Fruit fly (Drosophila melanogaster) S2 (cell line): ENCODE data around the gene twe.

Experiments
- CG8478 ChIP-seq: fragments of >200 bp; optimal IDR thresholded peaks from 2 replicates; lab custom pipeline; 2018
- CTCF ChIP-seq, 2 experiments: fragments of >200 bp; optimal IDR thresholded peaks; 2 replicates each; lab custom pipeline; 2018

Gene twe

DNA sequence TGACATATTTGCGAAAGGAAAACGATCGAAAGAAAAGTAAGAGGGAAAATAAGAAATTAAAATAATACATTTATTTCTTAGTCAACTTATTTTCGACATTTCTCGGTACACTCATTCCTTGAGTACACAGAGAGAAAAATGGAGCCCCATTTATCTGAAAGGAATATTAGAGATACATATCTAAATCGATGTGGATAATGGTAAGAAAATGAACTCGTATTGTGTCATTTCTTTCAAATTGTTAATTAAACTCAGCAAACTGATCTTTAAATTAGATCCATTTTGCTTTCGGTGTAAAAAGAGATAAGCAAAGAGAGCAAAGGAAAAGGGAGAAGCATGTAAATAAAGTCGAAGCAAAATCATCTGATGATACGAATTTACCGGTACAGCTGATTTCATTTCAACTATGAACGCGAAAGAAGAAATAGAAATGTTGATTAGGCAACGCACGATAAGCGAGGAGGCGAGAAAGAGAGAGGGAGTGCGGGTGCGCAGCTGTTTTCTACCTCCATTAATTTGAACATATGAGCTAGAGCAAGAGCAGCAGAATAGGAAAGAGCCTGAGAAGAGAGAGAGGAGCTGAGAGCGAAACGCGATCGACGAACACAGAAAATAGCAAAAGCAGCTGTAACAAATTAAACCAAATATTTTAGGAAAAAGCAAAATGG, 24.1 kb upstream of the twe start:
- TF ChIP-seq CTCF (optimal IDR thresholded peaks at IDR 0.05; lab: Kevin White, UChicago), result no peak
- no peak for TF ChIP-seq CG8478 (lab: Kevin White, UChicago)

DNA sequence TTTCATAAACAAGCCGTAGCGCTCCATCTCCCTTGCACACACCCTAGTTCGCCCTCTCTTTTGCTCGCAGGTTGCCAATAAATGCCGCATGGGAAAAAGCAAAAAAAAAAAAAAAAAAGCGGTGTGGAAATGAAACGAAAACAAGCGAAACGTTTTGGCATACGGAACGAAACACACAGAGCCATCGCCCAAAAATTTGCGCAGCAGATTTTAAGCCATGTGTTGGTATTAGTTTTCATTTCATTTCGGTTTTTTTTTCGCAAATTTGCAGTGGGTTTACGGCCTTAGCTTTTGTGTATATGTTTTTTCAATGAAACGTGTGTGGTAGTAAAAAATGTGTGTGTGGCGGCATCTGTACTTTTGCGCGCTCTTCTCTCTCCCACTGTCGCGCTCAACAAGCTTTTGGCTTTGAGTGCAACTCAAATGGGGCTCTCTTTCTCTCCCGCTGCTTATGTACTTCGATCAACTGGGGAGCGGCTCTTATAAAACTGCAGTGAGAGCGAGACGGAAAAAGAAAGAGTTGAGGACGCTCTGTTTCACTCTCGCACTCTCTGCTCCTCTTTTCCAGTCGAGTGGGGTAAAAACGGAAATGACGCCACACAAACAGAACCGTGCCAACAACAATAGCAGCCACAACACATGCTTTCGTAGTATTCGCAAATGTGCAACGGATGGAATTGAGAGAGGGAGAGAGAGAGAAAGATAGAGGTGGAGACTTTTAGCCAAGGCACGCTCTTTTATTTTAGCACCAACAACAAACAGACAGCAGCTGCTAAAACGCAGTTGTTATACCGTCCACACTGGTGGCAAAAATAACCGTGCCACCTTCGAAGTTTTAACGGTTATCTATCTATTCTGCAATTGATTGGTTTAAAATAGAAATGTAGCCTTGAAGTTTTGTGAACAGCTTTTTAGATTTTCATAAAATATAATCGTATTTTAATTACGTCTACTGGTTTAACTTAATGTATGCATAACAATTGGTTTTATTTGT, 22.9 kb upstream of the twe start:
- TF ChIP-seq CG8478 (lab: Kevin White, UChicago) (no peak), CTCF (optimal IDR thresholded peaks at IDR 0.05; lab: Kevin White, UChicago) (peak in 1 of 2 experiments; percentile 6)

DNA sequence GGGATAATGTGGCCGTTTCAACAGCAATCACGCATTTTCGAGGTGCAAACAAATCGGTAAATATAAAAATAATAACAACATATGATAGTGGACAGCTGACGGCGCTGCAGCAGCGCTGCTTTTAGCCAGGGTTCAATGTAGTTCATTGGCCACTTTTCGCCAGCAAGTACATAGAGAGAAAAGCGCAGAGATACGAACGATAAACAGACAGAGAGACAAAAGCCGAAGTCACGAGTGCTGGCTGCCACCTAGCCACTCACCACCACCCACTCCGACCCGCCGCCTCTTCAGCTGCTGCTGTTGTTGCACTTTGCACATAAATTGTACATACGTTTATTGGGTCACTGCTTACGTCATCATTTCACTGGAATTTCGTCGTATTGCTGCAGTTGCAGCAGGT, 21.2 kb upstream of the twe start:
- TF ChIP-seq CG8478 (lab: Kevin White, UChicago) (no peak), CTCF (optimal IDR thresholded peaks at IDR 0.05; lab: Kevin White, UChicago) (no peak)

DNA sequence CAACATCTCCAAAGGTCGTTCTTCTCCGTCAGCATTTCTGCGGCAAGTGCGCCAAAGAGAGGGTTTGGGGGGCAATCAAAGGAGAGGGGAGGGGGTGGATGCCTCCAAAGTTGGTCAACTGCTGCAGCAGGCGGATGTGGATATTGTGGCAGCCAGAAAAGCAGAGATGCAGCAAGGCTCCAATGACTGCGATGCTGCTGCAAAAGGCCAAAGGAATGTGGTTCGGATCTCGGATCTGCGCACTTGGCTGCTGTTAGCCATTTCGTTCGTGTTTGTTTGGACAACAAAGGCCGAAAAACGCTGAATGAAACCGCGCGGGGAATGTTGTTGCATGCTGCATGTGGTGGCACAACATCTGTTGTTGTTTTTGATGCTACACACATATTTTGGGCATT, 20.4 kb upstream of the twe start:
- TF ChIP-seq CG8478 (lab: Kevin White, UChicago), result no peak
- no peak for TF ChIP-seq CTCF (optimal IDR thresholded peaks at IDR 0.05; lab: Kevin White, UChicago)

DNA sequence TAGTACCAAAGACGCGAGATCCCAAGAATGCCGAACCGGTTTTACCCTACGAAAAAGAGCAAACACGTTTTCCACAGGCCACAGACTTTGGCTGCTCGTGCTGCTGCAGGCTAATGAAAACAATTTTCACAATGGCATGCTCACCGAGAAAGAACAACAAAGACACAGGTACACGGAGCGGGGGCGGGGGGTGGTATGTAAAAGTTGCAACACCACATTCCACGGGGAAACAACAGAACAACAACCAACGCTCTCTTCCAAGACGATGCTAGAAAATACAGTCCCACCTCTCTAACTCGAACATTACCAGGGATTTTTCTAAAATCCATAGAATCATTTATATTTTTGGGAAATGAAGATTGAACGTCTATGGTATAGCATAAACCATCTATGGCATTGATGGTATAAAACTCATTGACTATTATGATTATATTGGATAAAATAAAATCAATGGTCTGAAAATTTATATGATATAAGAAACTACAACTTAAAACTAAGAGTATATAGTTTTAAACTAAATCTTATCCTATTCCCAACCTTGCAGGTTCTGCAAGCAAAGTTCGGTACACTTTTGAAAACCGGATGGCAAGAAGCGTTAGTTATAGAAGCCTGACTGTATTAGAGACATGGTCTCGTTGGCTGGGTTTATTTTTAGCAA, 19.9 kb upstream of the twe start:
- TF ChIP-seq CTCF (optimal IDR thresholded peaks at IDR 0.05; lab: Kevin White, UChicago) (no peak), CG8478 (lab: Kevin White, UChicago) (no peak)

DNA sequence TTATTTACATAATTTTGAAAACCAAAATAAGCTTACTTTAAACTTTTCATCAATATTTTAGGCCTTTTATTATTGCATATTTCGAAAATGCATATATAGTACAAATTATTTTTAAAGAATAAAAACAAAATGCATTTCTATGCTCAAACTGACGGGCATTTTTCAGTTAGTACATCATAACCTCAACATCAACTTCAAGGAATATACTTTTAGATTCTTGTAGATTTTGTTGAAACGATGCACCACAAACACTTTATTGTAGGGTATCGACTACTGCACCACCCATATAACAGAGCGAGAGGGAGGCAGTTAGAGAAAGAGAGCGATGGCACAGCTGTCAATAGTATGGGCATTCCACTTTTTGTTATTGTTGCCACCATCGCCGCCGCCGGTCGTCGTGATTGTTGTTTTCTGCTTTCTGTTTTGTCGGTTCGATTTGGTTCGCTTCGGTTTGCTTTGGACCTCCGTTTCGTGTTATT, 18.1 kb upstream of the twe start:
- TF ChIP-seq CTCF (optimal IDR thresholded peaks at IDR 0.05; lab: Kevin White, UChicago), result no peak
- no peak for TF ChIP-seq CG8478 (lab: Kevin White, UChicago)

DNA sequence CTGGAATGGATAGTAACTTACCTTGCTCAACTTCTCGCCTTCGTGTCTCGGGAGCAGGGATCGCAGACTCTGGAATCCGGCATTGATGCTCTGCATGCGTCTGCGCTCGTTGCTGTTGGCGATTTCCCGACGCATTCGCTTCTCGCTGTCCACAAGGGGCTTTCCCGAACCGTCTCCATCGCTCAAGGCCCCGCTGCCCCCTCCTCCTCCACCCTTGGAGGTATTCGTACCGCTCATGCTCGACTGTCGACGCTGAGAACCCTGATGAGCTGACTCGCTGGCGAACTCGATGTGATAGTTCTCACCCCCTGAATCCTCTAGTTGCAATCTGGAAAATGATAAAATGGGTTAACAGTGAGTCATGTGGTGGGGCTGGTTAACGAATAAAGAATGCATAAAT, 17.2 kb upstream of the twe start:
- TF ChIP-seq CTCF (optimal IDR thresholded peaks at IDR 0.05; lab: Kevin White, UChicago) (no peak), CG8478 (lab: Kevin White, UChicago) (no peak)

DNA sequence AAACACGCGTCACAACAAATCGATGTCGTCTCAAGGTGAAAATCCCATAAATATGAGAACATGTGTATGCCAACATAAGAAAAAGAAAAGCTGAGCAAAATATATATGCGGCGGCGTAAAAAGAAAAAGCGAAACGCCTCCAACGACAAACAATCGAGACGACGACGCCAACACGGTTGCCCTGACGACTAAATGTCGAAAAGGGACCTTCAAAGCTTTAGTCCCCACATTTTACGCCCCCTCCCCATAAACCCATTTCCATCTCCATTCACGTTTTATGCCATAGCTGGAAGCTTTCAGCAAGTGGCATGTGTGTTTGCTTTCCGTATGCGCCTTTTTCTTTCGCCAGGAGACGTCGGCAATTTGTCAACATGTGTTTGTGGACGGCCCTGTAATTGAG, 16.2 kb upstream of the twe start:
- TF ChIP-seq CTCF (optimal IDR thresholded peaks at IDR 0.05; lab: Kevin White, UChicago) (no peak), CG8478 (lab: Kevin White, UChicago) (no peak)

DNA sequence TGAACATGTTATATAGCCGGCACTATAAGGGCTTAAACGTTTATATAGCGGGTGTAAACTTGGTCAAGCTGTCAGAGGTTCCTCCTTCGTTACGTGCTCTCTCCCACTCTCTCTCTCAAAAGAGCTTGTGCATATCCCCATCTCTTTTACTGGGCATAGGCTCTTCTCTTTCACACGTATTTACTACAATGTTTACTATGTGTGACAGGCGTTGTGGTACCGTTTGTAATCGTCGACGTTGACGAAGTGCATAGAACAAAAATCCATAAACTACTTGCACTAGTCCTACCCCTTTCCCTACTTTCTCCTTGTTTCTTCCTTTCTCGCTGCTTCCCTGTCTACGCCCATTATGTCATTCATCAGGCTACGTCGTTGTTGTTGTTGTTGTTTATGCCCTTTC, 15.1 kb upstream of the twe start:
- TF ChIP-seq CG8478 (lab: Kevin White, UChicago) (no peak), CTCF (optimal IDR thresholded peaks at IDR 0.05; lab: Kevin White, UChicago) (no peak)

DNA sequence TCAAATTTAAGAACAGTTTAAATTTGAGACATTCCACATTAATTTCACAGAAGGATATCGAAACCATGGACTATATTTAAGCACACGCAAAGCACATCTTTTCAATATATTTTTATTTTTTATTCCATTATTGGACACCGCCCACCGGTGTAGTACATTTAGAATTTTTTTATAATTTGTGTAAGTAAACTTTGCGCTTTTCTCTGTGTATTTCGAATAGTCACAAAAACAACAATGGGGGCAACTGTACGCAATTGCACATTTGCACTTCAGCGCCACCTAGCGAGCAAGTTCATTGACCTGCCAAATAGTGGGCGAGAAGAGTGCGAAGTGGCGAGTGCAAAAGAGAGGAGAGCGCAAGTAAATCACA, 14.1 kb upstream of the twe start:
- peak; percentile 57 to 81 for TF ChIP-seq CTCF (optimal IDR thresholded peaks at IDR 0.05; lab: Kevin White, UChicago)
- no peak for TF ChIP-seq CG8478 (lab: Kevin White, UChicago)

DNA sequence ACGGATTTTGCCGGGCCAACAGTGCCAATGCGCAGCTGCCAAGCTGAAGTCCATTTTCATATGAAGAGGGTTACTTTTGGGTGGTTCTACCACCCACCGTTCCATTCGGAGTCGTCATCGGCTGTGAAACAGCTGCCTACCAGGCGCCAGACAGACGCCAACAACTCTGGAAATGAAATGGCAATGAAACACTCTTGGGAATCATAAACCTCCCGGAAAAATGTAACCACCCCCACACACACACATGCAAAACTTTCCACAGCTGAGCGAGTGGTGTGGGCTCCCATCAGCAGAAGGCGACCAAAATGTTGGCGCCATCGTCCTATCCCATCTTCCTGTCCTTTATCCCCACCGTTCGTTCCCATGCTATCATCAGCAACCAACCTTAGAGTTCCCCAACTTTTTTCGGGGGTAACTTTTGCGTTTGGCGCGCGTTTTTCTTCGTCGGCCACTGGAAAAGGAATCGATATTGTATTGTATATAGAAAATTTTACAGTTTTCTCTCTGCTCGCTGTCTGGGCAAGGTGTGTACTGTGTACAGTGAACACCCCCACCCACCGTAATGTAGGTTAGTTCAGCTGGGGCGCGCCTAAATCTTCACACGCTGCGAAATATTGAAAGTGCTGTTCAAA, 13.6 kb upstream of the twe start:
- TF ChIP-seq CG8478 (lab: Kevin White, UChicago) (no peak), CTCF (optimal IDR thresholded peaks at IDR 0.05; lab: Kevin White, UChicago) (no peak)

DNA sequence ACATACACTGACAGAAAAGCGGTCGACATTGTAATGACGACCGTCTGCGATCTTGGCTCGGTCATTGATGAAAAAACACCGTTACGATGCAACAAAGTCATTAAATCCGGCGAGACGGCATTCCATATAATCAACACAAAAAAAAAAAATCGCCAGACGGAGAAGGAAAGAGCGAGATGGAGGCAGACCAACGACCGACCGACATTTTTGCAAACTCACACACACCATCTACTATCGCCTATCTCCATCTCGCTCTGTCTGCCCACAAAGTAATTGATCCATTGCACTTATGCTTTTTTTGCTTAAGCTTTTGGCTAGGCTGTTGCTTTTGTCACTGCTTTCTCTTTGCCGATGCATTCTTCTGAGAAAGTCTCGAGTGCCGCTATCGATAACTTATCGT, 12.4 kb upstream of the twe start:
- TF ChIP-seq CG8478 (lab: Kevin White, UChicago) (no peak), CTCF (optimal IDR thresholded peaks at IDR 0.05; lab: Kevin White, UChicago) (no peak)

DNA sequence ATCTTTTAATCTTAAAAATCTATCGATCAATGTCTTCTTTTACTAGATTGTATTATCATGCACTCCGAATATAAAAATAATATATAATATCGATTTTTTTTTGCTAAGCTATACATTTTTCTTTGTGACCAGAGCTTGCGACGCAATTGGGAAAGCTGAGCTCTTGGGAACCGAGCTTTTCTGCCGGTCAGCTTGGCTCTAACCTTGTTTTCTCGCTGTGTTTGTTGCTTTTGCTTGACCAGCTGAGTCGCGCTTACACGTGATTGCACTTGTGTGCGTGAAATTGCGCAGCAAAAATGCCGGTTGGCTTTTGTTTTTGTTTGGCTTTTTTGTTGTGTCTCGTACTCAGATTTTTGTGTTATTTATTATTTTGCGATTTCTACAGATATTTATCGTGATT, 11.8 kb upstream of the twe start:
- TF ChIP-seq CG8478 (lab: Kevin White, UChicago), result no peak
- TF ChIP-seq CTCF (optimal IDR thresholded peaks at IDR 0.05; lab: Kevin White, UChicago), result no peak

DNA sequence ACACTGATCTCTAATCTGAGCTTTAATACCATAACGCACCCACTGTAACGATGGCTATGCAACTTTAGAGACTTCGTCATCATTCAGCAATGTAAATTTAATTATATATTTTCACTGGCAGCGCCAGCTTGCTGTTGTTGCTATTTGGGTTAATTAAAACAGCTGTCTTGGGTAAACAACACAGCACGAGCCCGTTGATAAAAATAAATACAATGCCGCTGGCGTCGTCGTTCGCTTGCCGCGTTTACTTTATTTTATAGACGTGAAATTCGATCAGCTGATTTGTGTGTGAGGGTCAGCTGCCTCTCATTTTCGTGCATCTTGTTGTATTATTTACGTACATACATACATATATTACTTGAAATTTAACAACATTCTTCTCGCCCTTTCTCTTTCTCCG, 11.1 kb upstream of the twe start:
- TF ChIP-seq CG8478 (lab: Kevin White, UChicago) (no peak), CTCF (optimal IDR thresholded peaks at IDR 0.05; lab: Kevin White, UChicago) (no peak)
